Worm (Caenorhabditis elegans) whole organism, L3 larva: ENCODE results near the gene sri-21.

Experiments used
- ZK546.5 ChIP-seq: sonication (generic microtip); optimal IDR thresholded peaks from 2 replicates; lab custom pipeline; 2017; ENCODE audit warnings: missing biosample characterization, missing genetic modification characterization
- ama-1 ChIP-seq: fragments of 150-350 bp; optimal IDR thresholded peaks from 2 replicates; lab custom pipeline; 2018
- ceh-82 ChIP-seq: fragments of 150-350 bp; optimal IDR thresholded peaks from 2 replicates; lab custom pipeline; 2014; ENCODE audit warnings: missing biosample characterization, missing genetic modification characterization
- daf-12 ChIP-seq: fragments of 150-350 bp; optimal IDR thresholded peaks from 2 replicates; lab custom pipeline; 2014; ENCODE audit warnings: missing biosample characterization, missing genetic modification reagents, missing genetic modification characterization
- egl-27 ChIP-seq: sonication (generic microtip); optimal IDR thresholded peaks from 4 replicates; lab custom pipeline; 2017; ENCODE audit warnings: missing biosample characterization, missing genetic modification reagents, missing genetic modification characterization
- egl-5 ChIP-seq: fragments of 150-350 bp; optimal IDR thresholded peaks from 2 replicates; lab custom pipeline; 2017; ENCODE audit warnings: missing biosample characterization, missing genetic modification reagents, missing genetic modification characterization, inconsistent platforms
- elt-1 ChIP-seq: fragments of 150-350 bp; optimal IDR thresholded peaks from 2 replicates; lab custom pipeline; 2014; ENCODE audit warnings: missing biosample characterization, missing genetic modification characterization
- elt-2 ChIP-seq: sonication (generic microtip); optimal IDR thresholded peaks from 2 replicates; lab custom pipeline; 2016; ENCODE audit warnings: missing genetic modification reagents, mild to moderate bottlenecking, missing genetic modification characterization, missing compliant biosample characterization
- eor-1 ChIP-seq, 2 experiments: fragments of 150-350 bp; optimal IDR thresholded peaks; 2 replicates each; lab custom pipeline; 2014 to 2018; ENCODE audit warnings: missing biosample characterization in 2 of 2, missing genetic modification characterization in 2 of 2
- fkh-2 ChIP-seq: fragments of 150-350 bp; optimal IDR thresholded peaks from 2 replicates; lab custom pipeline; 2014; ENCODE audit warnings: missing biosample characterization, missing genetic modification reagents, missing genetic modification characterization
- lin-15B ChIP-seq: fragments of 150-350 bp; optimal IDR thresholded peaks from 2 replicates; lab custom pipeline; 2014; ENCODE audit warnings: missing biosample characterization, missing genetic modification characterization
- lsy-12 ChIP-seq: sonication (generic microtip); optimal IDR thresholded peaks from 2 replicates; lab custom pipeline; 2016; ENCODE audit warnings: mild to moderate bottlenecking, missing genetic modification characterization, missing compliant biosample characterization
- mdl-1 ChIP-seq: fragments of 150-350 bp; optimal IDR thresholded peaks from 2 replicates; lab custom pipeline; 2014; ENCODE audit warnings: missing biosample characterization, missing genetic modification characterization
- mml-1 ChIP-seq: fragments of 150-350 bp; sonication (generic microtip); optimal IDR thresholded peaks from 3 replicates; lab custom pipeline; 2014; ENCODE audit warnings: missing biosample characterization, missing genetic modification characterization
- nhr-237 ChIP-seq: fragments of 150-350 bp; optimal IDR thresholded peaks from 2 replicates; lab custom pipeline; 2014; ENCODE audit warnings: missing biosample characterization, missing genetic modification characterization
- nhr-25 ChIP-seq: sonication (generic microtip); optimal IDR thresholded peaks from 2 replicates; lab custom pipeline; 2017; ENCODE audit warnings: missing biosample characterization, missing genetic modification characterization
- nhr-28 ChIP-seq: fragments of 150-350 bp; optimal IDR thresholded peaks from 2 replicates; lab custom pipeline; 2014; ENCODE audit warnings: missing biosample characterization, missing genetic modification characterization
- nhr-43 ChIP-seq: sonication (generic microtip); optimal IDR thresholded peaks from 2 replicates; lab custom pipeline; 2016; ENCODE audit warnings: mild to moderate bottlenecking, missing genetic modification characterization, missing compliant biosample characterization; ENCODE audit not compliant: poor library complexity, severe bottlenecking
- nhr-67 ChIP-seq: fragments of 150-350 bp; optimal IDR thresholded peaks from 2 replicates; lab custom pipeline; 2014; ENCODE audit warnings: missing biosample characterization, missing genetic modification characterization
- nhr-76 ChIP-seq: fragments of 150-350 bp; sonication (generic microtip); optimal IDR thresholded peaks from 5 replicates; lab custom pipeline; 2014; ENCODE audit warnings: missing biosample characterization, missing genetic modification characterization
- nhr-77 ChIP-seq: fragments of 150-350 bp; optimal IDR thresholded peaks from 2 replicates; lab custom pipeline; 2014; ENCODE audit warnings: missing biosample characterization, missing genetic modification characterization
- pha-4 ChIP-seq: fragments of 150-350 bp; optimal IDR thresholded peaks from 2 replicates; lab custom pipeline; 2014; ENCODE audit warnings: missing biosample characterization, missing genetic modification reagents, missing genetic modification characterization
- pqm-1 ChIP-seq: fragments of 150-350 bp; optimal IDR thresholded peaks from 2 replicates; lab custom pipeline; 2017; ENCODE audit warnings: missing biosample characterization, missing genetic modification characterization, inconsistent platforms
- sea-2 ChIP-seq: fragments of 150-350 bp; sonication (generic microtip); optimal IDR thresholded peaks from 4 replicates; lab custom pipeline; 2014; ENCODE audit warnings: missing biosample characterization, missing genetic modification reagents, missing genetic modification characterization
- skn-1 ChIP-seq: fragments of 150-350 bp; optimal IDR thresholded peaks from 2 replicates; lab custom pipeline; 2014; ENCODE audit warnings: missing biosample characterization, missing genetic modification characterization
- unc-39 ChIP-seq: sonication (generic microtip); optimal IDR thresholded peaks from 4 replicates; lab custom pipeline; 2017; ENCODE audit warnings: missing biosample characterization, missing genetic modification characterization
- unc-62 ChIP-seq: fragments of 150-350 bp; sonication (generic microtip); optimal IDR thresholded peaks from 4 replicates; lab custom pipeline; 2014; ENCODE audit warnings: missing biosample characterization, missing genetic modification reagents, missing genetic modification characterization
- zag-1 ChIP-seq: fragments of 150-350 bp; optimal IDR thresholded peaks from 2 replicates; lab custom pipeline; 2014; ENCODE audit warnings: missing biosample characterization, missing genetic modification characterization
- ztf-4 ChIP-seq: fragments of 150-350 bp; optimal IDR thresholded peaks from 2 replicates; lab custom pipeline; 2014; ENCODE audit warnings: missing biosample characterization, missing genetic modification characterization

Gene sri-21

DNA sequence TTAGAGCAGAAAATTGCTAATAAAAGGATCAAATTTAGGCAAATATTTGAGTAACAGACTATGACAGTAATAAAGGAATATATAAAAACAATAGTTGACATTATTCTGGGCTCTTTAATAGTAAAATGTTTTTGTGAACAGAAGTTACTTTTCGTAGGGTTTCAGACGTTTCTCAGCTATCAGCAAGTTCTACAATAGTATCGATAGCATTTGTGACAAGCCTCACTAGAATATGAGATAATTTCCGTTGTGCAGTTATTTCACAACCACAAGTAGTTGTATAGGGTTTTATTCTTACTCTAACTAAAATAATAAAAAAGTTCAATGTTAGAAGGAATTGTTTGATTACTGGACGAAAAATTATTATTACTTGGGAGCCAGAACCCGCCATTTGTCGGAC is 3.1 kb upstream of the sri-21 start, which contains the start of gene srbc-68:
Gene srbc-68 (minus strand): TSS at position 101 of the 400 bp plus-strand sequence.
- TF ChIP-seq ama-1 (no peak), nhr-43 (no peak), nhr-25 (tag; lab: Kevin White, UChicago) (no peak), eor-1 (tag; optimal IDR thresholded peaks at IDR 0.05; lab: Kevin White, UChicago) (no peak), mdl-1 (tag; lab: Kevin White, UChicago) (no peak), ceh-82 (tag; lab: Kevin White, UChicago) (no peak), ztf-4 (tag; lab: Kevin White, UChicago) (no peak), mml-1 (tag; lab: Kevin White, UChicago) (no peak), elt-2 (tag; lab: Kevin White, UChicago) (no peak), lin-15B (no peak), ZK546.5 (tag; lab: Kevin White, UChicago) (no peak), daf-12 (no peak), egl-5 (tag; lab: Kevin White, UChicago) (no peak), nhr-28 (tag; lab: Kevin White, UChicago) (no peak), egl-27 (no peak), unc-62 (GFP tag; lab: Kevin White, UChicago) (no peak)

DNA sequence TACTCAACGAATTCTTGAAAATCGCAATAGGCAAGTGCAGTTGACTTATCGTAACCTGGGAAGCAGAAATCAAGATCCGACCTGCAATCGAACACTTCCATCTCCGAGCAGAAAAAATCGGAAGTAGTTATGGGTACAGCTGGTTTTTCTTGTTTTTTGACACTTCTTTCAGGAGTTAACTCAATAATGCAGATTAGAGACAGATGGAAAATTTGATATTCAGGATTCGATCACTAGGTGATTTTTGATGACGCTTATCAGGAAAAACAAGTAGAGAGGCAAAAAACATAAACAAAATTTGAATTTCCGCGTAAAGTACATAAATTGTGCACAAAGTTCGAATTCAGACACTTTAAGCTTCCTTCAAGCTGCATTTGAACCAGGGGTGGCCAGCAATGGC is 855 bp upstream of the sri-21 start, which contains the start of gene srw-130:
Gene srw-130 (minus strand): TSS at position 101 of the 400 bp plus-strand sequence.
- TF ChIP-seq nhr-77 (tag; lab: Kevin White, UChicago): no peak
- TF ChIP-seq nhr-76 (tag; lab: Kevin White, UChicago): no peak

- TF ChIP-seq sea-2 (GFP tag; lab: Kevin White, UChicago): no peak
- TF ChIP-seq nhr-76 (tag; lab: Kevin White, UChicago): no peak
- no peak for TF ChIP-seq elt-2 (tag; lab: Kevin White, UChicago)
Measured at ce11 chrV:3551765-3552164, 2.1 kb downstream of the sri-21 start, which contains the start of gene grl-28. Gene grl-28, minus strand, starts transcription at chrV:3551865.

DNA sequence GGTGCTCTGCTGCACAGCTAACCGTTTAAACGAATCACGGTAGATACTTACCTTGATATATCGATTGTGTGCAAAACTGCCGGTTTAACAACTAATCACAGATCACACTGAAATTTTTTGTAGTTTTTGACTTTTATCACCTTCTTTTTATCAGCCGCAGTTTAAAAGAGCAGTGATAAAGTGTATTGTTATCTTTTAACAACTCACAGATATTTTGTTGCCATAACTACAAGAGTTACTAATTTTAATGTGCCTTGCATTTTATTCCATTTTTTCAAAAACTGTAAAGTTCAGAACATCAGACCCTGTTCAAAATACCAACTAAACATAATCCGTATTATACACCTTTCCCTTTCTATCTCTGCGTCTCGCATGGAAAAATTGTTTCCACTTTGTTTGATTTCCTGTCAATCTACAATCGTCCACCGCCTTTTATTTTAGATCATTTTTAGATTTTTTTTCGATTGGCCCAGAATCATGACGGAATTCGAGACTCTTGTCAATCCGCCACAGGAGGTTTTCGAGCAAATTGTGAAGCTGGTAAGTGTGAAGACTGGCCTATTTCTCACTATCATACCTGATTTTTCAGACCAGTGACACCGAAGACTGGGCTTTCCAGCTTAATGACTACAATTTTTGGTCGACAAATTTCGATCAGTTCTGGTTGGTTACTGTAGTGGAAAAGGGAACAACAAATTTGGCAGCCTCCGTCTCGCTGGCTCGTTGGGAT is 3.3 kb downstream of the sri-21 start, which contains the start of gene T24A6.20:
Gene T24A6.20 (plus strand): TSS at position 395 of the 730 bp plus-strand sequence.
- TF ChIP-seq pqm-1 (tag; lab: Kevin White, UChicago) (peak; percentile 17), nhr-76 (tag; lab: Kevin White, UChicago) (no peak), daf-12 (no peak), nhr-25 (tag; lab: Kevin White, UChicago) (no peak), nhr-67 (tag; lab: Kevin White, UChicago) (no peak), elt-2 (tag; lab: Kevin White, UChicago) (peak; percentile 78), sea-2 (GFP tag; lab: Kevin White, UChicago) (no peak)

- TF ChIP-seq ZK546.5 (tag; lab: Kevin White, UChicago): no peak
- no peak for TF ChIP-seq fkh-2 (tag; lab: Kevin White, UChicago)
- TF ChIP-seq nhr-237: no peak
- TF ChIP-seq unc-39 (tag; lab: Kevin White, UChicago): no peak
- no peak for TF ChIP-seq elt-1 (tag; lab: Kevin White, UChicago)
- no peak for TF ChIP-seq zag-1 (tag; lab: Kevin White, UChicago)
- TF ChIP-seq pha-4: no peak
- no peak for TF ChIP-seq eor-1 (tag; optimal IDR thresholded peaks at IDR 0.05; lab: Kevin White, UChicago)
- no peak for TF ChIP-seq skn-1 (tag; lab: Kevin White, UChicago)
- TF ChIP-seq, all 47 proteins: peak for 0
Measured at ce11 chrV:3554869-3555268, 5.2 kb downstream of the sri-21 start, which contains the start of gene grl-29. Gene grl-29, minus strand, starts transcription at chrV:3555236.

- TF ChIP-seq unc-62 (GFP tag; lab: Kevin White, UChicago) (no peak), lsy-12 (no peak), nhr-77 (tag; lab: Kevin White, UChicago) (no peak)
Measured at ce11 chrV:3555986-3556385, 6.3 kb downstream of the sri-21 start, which contains the start of gene grl-30. Gene grl-30, plus strand, starts transcription at chrV:3556286.
